Worm (Caenorhabditis elegans) whole organism, L2 larva: Measurements from ENCODE around the gene srd-44.
"Not testable (repeated sequence)": the region's sequence is repeated elsewhere in the genome, so short reads cannot be mapped to it uniquely, and the experiment has no call there.

Experiments
- C34F6.9 ChIP-seq: fragments of 150-350 bp; optimal IDR thresholded peaks from 2 replicates; lab custom pipeline; 2014; ENCODE audit warnings: missing biosample characterization, missing genetic modification characterization
- F13H6.1 ChIP-seq: sonication (generic microtip); optimal IDR thresholded peaks from 2 replicates; lab custom pipeline; 2016; ENCODE audit warnings: missing genetic modification characterization, missing compliant biosample characterization
- Y55F3AM.14 ChIP-seq: fragments of 200-800 bp; sonication (Bioruptor generic); optimal IDR thresholded peaks from 2 replicates; lab custom pipeline; 2018; ENCODE audit warnings: mild to moderate bottlenecking, missing genetic modification characterization, missing compliant biosample characterization
- ZK546.5 ChIP-seq: sonication (generic microtip); optimal IDR thresholded peaks from 2 replicates; lab custom pipeline; 2017; ENCODE audit warnings: missing biosample characterization, missing genetic modification characterization
- alr-1 ChIP-seq: fragments of 150-350 bp; optimal IDR thresholded peaks from 2 replicates; lab custom pipeline; 2014; ENCODE audit warnings: missing biosample characterization, missing genetic modification characterization
- blmp-1 ChIP-seq: sonication (generic microtip); optimal IDR thresholded peaks from 2 replicates; lab custom pipeline; 2017; ENCODE audit warnings: missing genetic modification characterization, mild to moderate bottlenecking, missing compliant biosample characterization, antibody characterized with exemption, moderate library complexity; ENCODE audit not compliant: insufficient read depth
- ceh-16 ChIP-seq: fragments of 150-350 bp; optimal IDR thresholded peaks from 2 replicates; lab custom pipeline; 2014; ENCODE audit warnings: missing biosample characterization, missing genetic modification characterization
- ceh-82 ChIP-seq: fragments of 150-350 bp; optimal IDR thresholded peaks from 2 replicates; lab custom pipeline; 2014; ENCODE audit warnings: missing biosample characterization, missing genetic modification characterization
- crh-2 ChIP-seq: sonication (generic microtip); optimal IDR thresholded peaks from 2 replicates; lab custom pipeline; 2017; ENCODE audit warnings: missing biosample characterization, missing genetic modification characterization
- dmd-4 ChIP-seq: sonication (generic microtip); optimal IDR thresholded peaks from 2 replicates; lab custom pipeline; 2017; ENCODE audit warnings: missing biosample characterization, missing genetic modification characterization
- elt-3 ChIP-seq: sonication (generic microtip); optimal IDR thresholded peaks from 2 replicates; lab custom pipeline; 2017; ENCODE audit warnings: missing biosample characterization, missing genetic modification characterization
- fos-1 ChIP-seq: fragments of 150-350 bp; optimal IDR thresholded peaks from 2 replicates; lab custom pipeline; 2014; ENCODE audit warnings: missing biosample characterization, missing genetic modification characterization
- lin-11 ChIP-seq: fragments of 150-350 bp; sonication (generic microtip); optimal IDR thresholded peaks from 2 replicates; lab custom pipeline; 2014; ENCODE audit warnings: missing biosample characterization, missing genetic modification characterization, inconsistent platforms, mixed read lengths
- lin-13 ChIP-seq: fragments of 150-350 bp; optimal IDR thresholded peaks from 2 replicates; lab custom pipeline; 2014; ENCODE audit warnings: missing biosample characterization, missing genetic modification reagents, missing genetic modification characterization
- lin-39 ChIP-seq: fragments of 150-350 bp; optimal IDR thresholded peaks from 2 replicates; lab custom pipeline; 2014; ENCODE audit warnings: missing biosample characterization, missing genetic modification reagents, missing genetic modification characterization
- lsy-2 ChIP-seq, 2 experiments: fragments of 150-350 bp in 1 of 2; sonication (generic microtip) in 1 of 2; optimal IDR thresholded peaks; 2 replicates each; lab custom pipeline; 2014 to 2017; ENCODE audit warnings: missing biosample characterization in 2 of 2, missing genetic modification characterization in 2 of 2
- mab-5 ChIP-seq: fragments of 150-350 bp; optimal IDR thresholded peaks from 2 replicates; lab custom pipeline; 2014; ENCODE audit warnings: missing biosample characterization, missing genetic modification characterization
- mdl-1 ChIP-seq, 2 experiments: fragments of 150-350 bp in 1 of 2; sonication (generic microtip) in 1 of 2; optimal IDR thresholded peaks; 2 replicates each; lab custom pipeline; 2017; ENCODE audit warnings: missing biosample characterization in 2 of 2, missing genetic modification characterization in 2 of 2
- nhr-10 ChIP-seq: sonication (generic microtip); optimal IDR thresholded peaks from 2 replicates; lab custom pipeline; 2017; ENCODE audit warnings: missing biosample characterization, missing genetic modification characterization
- nhr-11 ChIP-seq: fragments of 150-350 bp; optimal IDR thresholded peaks from 2 replicates; lab custom pipeline; 2014; ENCODE audit warnings: missing biosample characterization, missing genetic modification characterization
- nhr-12 ChIP-seq: fragments of 150-350 bp; optimal IDR thresholded peaks from 2 replicates; lab custom pipeline; 2014; ENCODE audit warnings: missing biosample characterization, missing genetic modification characterization
- nhr-21 ChIP-seq: fragments of 150-350 bp; optimal IDR thresholded peaks from 2 replicates; lab custom pipeline; 2014; ENCODE audit warnings: missing biosample characterization, missing genetic modification characterization
- nhr-25 ChIP-seq: fragments of 150-350 bp; sonication (generic microtip); optimal IDR thresholded peaks from 3 replicates; lab custom pipeline; 2014; ENCODE audit warnings: missing biosample characterization, missing genetic modification characterization
- nhr-6 ChIP-seq: fragments of 150-350 bp; optimal IDR thresholded peaks from 2 replicates; lab custom pipeline; 2014; ENCODE audit warnings: missing biosample characterization, missing genetic modification characterization
- nhr-77 ChIP-seq: fragments of 150-350 bp; optimal IDR thresholded peaks from 2 replicates; lab custom pipeline; 2014; ENCODE audit warnings: missing biosample characterization, missing genetic modification characterization
- skn-1 ChIP-seq: sonication (generic microtip); optimal IDR thresholded peaks from 2 replicates; lab custom pipeline; 2017; ENCODE audit warnings: missing biosample characterization, missing genetic modification characterization
- sma-3 ChIP-seq: sonication (generic microtip); optimal IDR thresholded peaks from 2 replicates; lab custom pipeline; 2016; ENCODE audit warnings: missing genetic modification reagents, missing genetic modification characterization, missing compliant biosample characterization
- sma-9 ChIP-seq, 2 experiments: fragments of 150-350 bp in 1 of 2; sonication (generic microtip) in 1 of 2; optimal IDR thresholded peaks; 2 replicates each; lab custom pipeline; 2014 to 2016; ENCODE audit warnings: missing genetic modification characterization in 2 of 2, mild to moderate bottlenecking in 1 of 2, missing biosample characterization in 1 of 2, missing compliant biosample characterization in 1 of 2, missing genetic modification reagents in 1 of 2, moderate library complexity in 1 of 2
- snpc-4 ChIP-seq: fragments of 150-350 bp; optimal IDR thresholded peaks from 2 replicates; lab custom pipeline; 2014; ENCODE audit warnings: missing biosample characterization, missing genetic modification characterization
- unc-39 ChIP-seq: fragments of 150-350 bp; optimal IDR thresholded peaks from 2 replicates; lab custom pipeline; 2014; ENCODE audit warnings: missing biosample characterization, missing genetic modification characterization
- unc-55 ChIP-seq: fragments of 150-350 bp; sonication (generic microtip); optimal IDR thresholded peaks from 3 replicates; lab custom pipeline; 2014; ENCODE audit warnings: missing biosample characterization, missing genetic modification reagents, missing genetic modification characterization
- unc-62 ChIP-seq: fragments of 150-350 bp; optimal IDR thresholded peaks from 2 replicates; lab custom pipeline; 2014; ENCODE audit warnings: missing biosample characterization, missing genetic modification reagents, missing genetic modification characterization
- zag-1 ChIP-seq: fragments of 150-350 bp; optimal IDR thresholded peaks from 2 replicates; lab custom pipeline; 2014; ENCODE audit warnings: missing biosample characterization, missing genetic modification characterization
- ztf-1 ChIP-seq: fragments of 200-800 bp; sonication (Bioruptor generic); conservative IDR thresholded peaks from 2 replicates; pipeline ENCODE4 v1.3.6; 2022; ENCODE audit warnings: missing genetic modification characterization, missing compliant biosample characterization
- ztf-11 ChIP-seq: sonication (generic microtip); optimal IDR thresholded peaks from 2 replicates; lab custom pipeline; 2017; ENCODE audit warnings: missing biosample characterization, missing genetic modification characterization

The srd-44 gene

DNA sequence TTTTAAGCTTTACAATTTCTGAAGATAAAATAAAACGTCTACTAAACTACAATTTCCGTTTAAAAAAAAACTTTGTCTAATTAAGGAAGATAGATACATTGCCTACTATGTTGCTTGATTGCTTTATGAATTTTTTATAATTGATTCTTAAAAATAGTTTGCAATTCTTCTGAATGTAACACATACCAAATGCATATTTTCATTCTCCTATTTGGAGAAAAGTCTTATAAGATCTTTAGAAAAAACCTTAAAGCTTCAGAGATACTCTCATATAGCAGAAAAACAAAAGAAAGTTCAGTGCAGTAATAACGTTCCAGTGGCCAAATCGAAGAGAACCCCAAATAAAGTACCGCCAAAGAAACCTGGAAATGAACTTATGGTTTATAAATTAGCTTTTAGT lies 31.7 kb upstream of the srd-44 start, which contains the start of gene phf-32:
phf-32 (plus strand) TSS at position 301 of the 400 bp plus-strand sequence.
- TF ChIP-seq nhr-12 (no peak), C34F6.9 (tag; lab: Kevin White, UChicago) (no peak), lin-11 (tag; lab: Kevin White, UChicago) (no peak), ztf-11 (tag; lab: Kevin White, UChicago) (no peak), unc-39 (tag; lab: Kevin White, UChicago) (no peak), nhr-10 (no peak)

DNA sequence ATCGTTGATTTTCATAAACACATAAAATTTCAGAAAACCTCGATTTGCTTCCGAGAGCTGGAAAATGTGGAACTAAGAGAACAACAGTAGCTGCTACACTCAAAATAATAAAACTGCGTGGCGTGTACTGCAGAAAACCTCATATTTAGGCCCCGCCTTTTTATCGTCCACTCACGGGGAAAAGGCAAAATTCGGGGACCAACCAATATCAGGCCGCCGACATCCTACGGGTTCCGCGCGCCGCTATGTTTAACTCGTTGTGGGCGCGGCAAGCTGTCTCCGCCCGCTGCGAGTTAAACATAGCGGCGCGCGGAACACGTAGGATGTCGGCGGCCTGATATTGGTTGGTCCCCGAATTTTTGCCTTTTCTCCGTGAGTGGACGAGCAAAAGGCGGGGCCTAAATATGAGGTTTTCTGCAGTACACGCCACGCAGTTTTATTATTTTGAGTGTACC lies 30.2 kb upstream of the srd-44 start, which contains the start of gene F17A2.16:
F17A2.16 (plus strand) TSS at position 405 of the 455 bp plus-strand sequence.
- not testable (repeated sequence) for TF ChIP-seq lin-13 (GFP tag; lab: Kevin White, UChicago); nhr-11; unc-62 (GFP tag; lab: Kevin White, UChicago)

DNA sequence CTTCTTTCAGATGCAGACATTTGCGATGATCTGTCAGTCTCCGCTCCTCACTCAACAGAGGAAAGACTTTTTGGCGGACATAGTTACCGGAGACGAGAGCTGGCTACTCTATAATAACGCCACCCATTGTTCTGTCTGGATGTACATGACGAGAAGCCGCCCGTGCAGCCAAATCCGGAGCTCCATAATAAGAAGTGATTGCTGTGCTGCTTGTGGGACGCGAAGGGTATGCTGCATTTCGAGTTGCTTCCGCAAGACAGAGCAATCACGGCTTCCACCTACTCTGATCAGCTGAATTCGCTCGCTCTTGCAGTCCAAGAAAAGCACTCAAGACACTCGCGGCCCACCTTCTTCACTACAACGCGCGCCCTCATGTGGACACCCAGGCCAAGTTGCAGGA lies 24.5 kb upstream of the srd-44 start:
- TF ChIP-seq fos-1 (tag; lab: Kevin White, UChicago): no peak
- no peak for TF ChIP-seq elt-3 (tag; lab: Kevin White, UChicago)
- TF ChIP-seq ceh-16: no peak
- no peak for TF ChIP-seq lsy-2 (tag; optimal IDR thresholded peaks at IDR 0.05; lab: Kevin White, UChicago)
- TF ChIP-seq nhr-6 (tag; lab: Kevin White, UChicago): no peak
- TF ChIP-seq ceh-82 (tag; lab: Kevin White, UChicago): no peak
- TF ChIP-seq dmd-4: no peak
- no peak for TF ChIP-seq crh-2 (tag; lab: Kevin White, UChicago)
- TF ChIP-seq unc-55: no peak
- TF ChIP-seq lin-39 (tag; lab: Kevin White, UChicago): no peak
- TF ChIP-seq nhr-10: no peak
- no peak for TF ChIP-seq Y55F3AM.14 (GFP tag; lab: Kevin White, UChicago)
- TF ChIP-seq nhr-12: no peak
- no peak for TF ChIP-seq sma-9 (GFP tag; optimal IDR thresholded peaks at IDR 0.05; lab: Kevin White, UChicago)
- no peak for TF ChIP-seq sma-9 (tag; optimal IDR thresholded peaks at IDR 0.05; lab: Kevin White, UChicago)
- TF ChIP-seq sma-3 (GFP tag; lab: Kevin White, UChicago): no peak
- no peak for TF ChIP-seq unc-62 (GFP tag; lab: Kevin White, UChicago)
- no peak for TF ChIP-seq nhr-21 (tag; lab: Kevin White, UChicago)
- TF ChIP-seq nhr-77: no peak
- TF ChIP-seq, all 48 proteins: peak for 0

DNA sequence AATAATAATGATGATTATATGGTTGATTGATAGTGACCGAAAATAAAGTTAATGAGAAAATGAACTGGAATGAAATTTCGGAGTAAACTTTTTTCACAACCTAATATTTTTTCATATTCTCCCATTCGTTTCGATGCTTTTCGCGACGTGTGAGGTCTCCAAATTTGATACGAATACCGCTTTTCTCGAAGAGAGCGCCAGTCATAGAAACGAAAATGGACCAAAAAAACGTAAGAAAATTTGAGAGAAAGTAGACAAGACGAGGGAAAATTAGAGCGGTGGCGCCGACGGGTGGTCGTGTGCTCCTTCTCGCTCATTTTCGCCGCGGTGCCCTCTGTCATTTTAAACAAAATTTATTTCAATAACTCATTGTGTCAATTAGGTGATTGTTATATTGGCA lies 23.8 kb upstream of the srd-44 start:
- no peak for TF ChIP-seq dmd-4
- no peak for TF ChIP-seq ceh-82 (tag; lab: Kevin White, UChicago)
- TF ChIP-seq elt-3 (tag; lab: Kevin White, UChicago): no peak
- TF ChIP-seq F13H6.1 (tag; lab: Kevin White, UChicago): no peak

DNA sequence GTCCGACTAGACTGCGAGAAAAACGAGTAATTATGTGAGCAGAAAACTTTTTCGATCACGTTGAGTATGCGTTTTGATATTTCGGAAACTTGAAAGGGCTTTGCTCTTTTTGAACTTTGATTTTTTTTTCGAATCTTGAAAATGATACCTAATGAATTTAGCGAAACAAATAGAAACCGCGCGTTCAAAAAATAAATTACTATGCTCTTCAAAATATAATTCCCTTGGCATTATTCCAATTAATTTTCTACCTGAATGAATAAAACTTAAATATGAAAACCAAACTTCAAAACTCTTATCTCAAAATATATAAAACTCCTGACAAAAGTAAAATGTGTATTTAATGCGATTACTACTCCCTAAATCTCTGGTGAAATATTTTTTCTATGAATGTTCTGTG lies 23.0 kb upstream of the srd-44 start, which contains the start of gene xtr-2:
xtr-2 (plus strand) TSS at position 301 of the 400 bp plus-strand sequence.
- TF ChIP-seq mab-5 (tag; lab: Kevin White, UChicago) (no peak), blmp-1 (tag; lab: Kevin White, UChicago) (no peak), nhr-6 (tag; lab: Kevin White, UChicago) (no peak), zag-1 (no peak), mdl-1 (tag; optimal IDR thresholded peaks at IDR 0.05; lab: Kevin White, UChicago) (no peak), nhr-25 (no peak), lsy-2 (tag; optimal IDR thresholded peaks at IDR 0.05; lab: Kevin White, UChicago) (no peak), snpc-4 (tag; lab: Kevin White, UChicago) (no peak), fos-1 (tag; lab: Kevin White, UChicago) (no peak), skn-1 (tag; lab: Kevin White, UChicago) (no peak), dmd-4 (no peak), C34F6.9 (tag; lab: Kevin White, UChicago) (no peak), ztf-1 (GFP tag; lab: Robert Waterston, UW) (no peak), ZK546.5 (tag; lab: Kevin White, UChicago) (no peak), alr-1 (tag; lab: Kevin White, UChicago) (no peak), ztf-11 (tag; lab: Kevin White, UChicago) (no peak), F13H6.1 (tag; lab: Kevin White, UChicago) (no peak), nhr-11 (no peak)
